Fruit fly (Drosophila melanogaster): ENCODE results near the gene CG4593.
A peak's percentile ranks its signal among the peaks of the same experiment; 100 is the strongest.

CG4593 gene

DNA sequence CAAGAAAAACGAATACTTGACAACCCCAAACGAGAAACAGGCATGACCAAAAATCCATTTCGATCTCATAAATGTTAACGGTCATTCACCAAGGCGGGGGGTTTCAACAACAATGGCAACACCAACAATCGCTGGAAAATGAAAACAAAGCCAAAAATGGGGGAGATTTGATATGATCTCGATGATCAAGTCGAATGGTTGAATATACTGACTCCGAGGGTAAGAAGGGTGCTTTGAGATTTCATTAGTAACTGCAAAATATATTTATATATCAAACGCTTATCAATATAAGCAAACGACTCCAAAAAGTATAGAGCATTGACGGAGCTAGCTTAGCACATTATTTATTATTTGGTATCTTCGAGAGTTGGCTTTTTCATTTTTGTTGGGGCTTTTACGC lies 23.6 kb upstream of the CG4593 start (continued):
- no peak for TF ChIP-seq Ets96B (tag; optimal IDR thresholded peaks at IDR 0.05)

DNA sequence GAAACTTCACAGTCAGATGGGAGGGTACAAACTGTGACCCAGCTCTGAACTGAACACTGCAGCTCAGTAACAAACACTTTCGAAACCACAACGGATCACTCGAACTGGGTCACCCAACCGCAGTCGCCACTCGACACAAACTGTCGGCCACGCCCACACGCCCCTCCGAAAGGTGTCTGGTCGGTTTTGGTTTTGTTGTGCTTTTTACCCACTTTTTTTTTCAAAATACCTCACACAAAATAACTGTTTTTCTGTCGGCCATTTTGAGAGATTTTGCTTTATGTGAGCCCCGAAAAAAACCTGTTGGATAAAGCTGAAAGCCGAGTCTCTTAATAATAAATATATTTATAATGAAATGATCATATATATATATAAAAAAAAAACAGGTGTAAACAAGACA lies 22.4 kb upstream of the CG4593 start, which contains the start of gene ogre:
ogre (minus strand) TSS at position 33 of the 400 bp plus-strand sequence.
- no peak for TF ChIP-seq CG32006 (GFP tag; optimal IDR thresholded peaks at IDR 0.05)
- peak; percentile 58; the same call in 1 of the 3 replicates for TF ChIP-seq eg (GFP tag; IDR thresholded peaks at IDR 0.05)
- TF ChIP-seq CG6163 (GFP tag; IDR thresholded peaks at IDR 0.05) = peak; percentile 31; the same call in 1 of the 3 replicates
- TF ChIP-seq CG6808 (GFP tag; optimal IDR thresholded peaks at IDR 0.05) = no peak
- TF ChIP-seq CG6276 (GFP tag; optimal IDR thresholded peaks at IDR 0.05) = peak; percentile 41
- TF ChIP-seq CG15336 (GFP tag; IDR thresholded peaks at IDR 0.05) = 0 out of 2 replicates have a peak, but pooled peaks have one; percentile 17
- TF ChIP-seq Sox15 (GFP tag; optimal IDR thresholded peaks at IDR 0.05) = no peak
- TF ChIP-seq Sox14 (GFP tag; optimal IDR thresholded peaks at IDR 0.05) = no peak
- no peak for TF ChIP-seq Sox102F (GFP tag; optimal IDR thresholded peaks at IDR 0.05)
- peak; percentile 40 for TF ChIP-seq svp (GFP tag)
- peak; percentile 50 for TF ChIP-seq Blimp-1 (GFP tag; optimal IDR thresholded peaks at IDR 0.05)
- TF ChIP-seq CG8119 (GFP tag; IDR thresholded peaks at IDR 0.05) = peak; percentile 32; the same call in 1 of the 3 replicates
- no peak for TF ChIP-seq CG8632 (GFP tag; optimal IDR thresholded peaks at IDR 0.05)

DNA sequence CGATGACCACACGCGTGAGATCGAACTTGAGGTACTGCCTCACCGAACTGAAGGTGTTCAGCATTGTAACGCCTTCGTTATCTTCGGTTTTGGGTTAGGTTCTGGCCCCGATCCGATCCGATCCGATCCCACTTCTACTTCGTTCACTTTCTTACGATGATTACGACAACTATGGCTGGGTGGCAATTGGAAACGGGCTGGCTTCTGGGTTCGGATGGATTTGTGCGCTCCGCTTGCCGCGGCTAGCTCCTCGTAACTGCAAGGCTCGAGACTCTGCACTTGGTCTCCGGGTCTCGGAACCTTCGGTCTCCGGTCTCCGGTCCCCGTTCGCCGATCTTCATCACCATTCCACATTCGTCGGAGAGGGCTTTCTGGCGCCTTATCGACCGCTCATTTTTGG lies 20.3 kb upstream of the CG4593 start, which contains the start of gene Inx7:
Inx7 (minus strand) TSS at position 263 of the 400 bp plus-strand sequence.
- TF ChIP-seq CG10631 (GFP tag; optimal IDR thresholded peaks at IDR 0.05) = no peak
- TF ChIP-seq CG16779 (tag; optimal IDR thresholded peaks at IDR 0.05) = no peak
- TF ChIP-seq vri (GFP tag; optimal IDR thresholded peaks at IDR 0.05) = no peak
- TF ChIP-seq CG8319 (GFP tag; optimal IDR thresholded peaks at IDR 0.05) = no peak
- TF ChIP-seq CG7368 (GFP tag; optimal IDR thresholded peaks at IDR 0.05) = no peak
- TF ChIP-seq OdsH (GFP tag; optimal IDR thresholded peaks at IDR 0.05) = no peak
- TF ChIP-seq CG6854 (GFP tag; optimal IDR thresholded peaks at IDR 0.05) = no peak
- no peak for TF ChIP-seq fd85E (GFP tag; optimal IDR thresholded peaks at IDR 0.05)

DNA sequence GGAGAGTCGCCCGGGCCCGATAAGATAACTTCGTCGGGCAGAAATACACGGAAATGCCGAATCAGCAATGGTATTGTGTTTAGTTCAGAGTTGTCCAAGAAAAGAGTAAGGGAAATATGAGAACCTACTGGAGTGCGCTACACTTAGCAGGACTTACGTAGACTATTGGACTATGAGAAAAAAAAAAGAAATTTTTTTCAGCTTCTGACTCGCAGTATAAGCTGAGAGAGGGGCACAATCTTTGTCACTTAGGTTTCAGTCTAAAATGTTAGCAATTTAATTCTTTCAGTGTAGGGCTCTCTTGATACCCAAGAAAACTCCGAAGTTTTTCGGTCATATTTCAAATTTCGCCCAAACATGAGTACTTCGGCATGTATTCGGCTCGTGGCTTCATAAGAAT lies 19.9 kb upstream of the CG4593 start:
- TF ChIP-seq Hr39 (GFP tag; optimal IDR thresholded peaks at IDR 0.05) (peak; percentile 88), CG8632 (GFP tag; optimal IDR thresholded peaks at IDR 0.05) (peak; percentile 32), Eip93F (GFP tag; optimal IDR thresholded peaks at IDR 0.05) (peak; percentile 34), Gug (GFP tag; IDR thresholded peaks at IDR 0.05) (no peak; the same call in 1 of the 2 replicates), Eip78C (GFP tag) (peak; percentile 77), acj6 (GFP tag; optimal IDR thresholded peaks at IDR 0.05) (peak; percentile 48), topi (GFP tag; optimal IDR thresholded peaks at IDR 0.05) (peak; percentile 86), salr (GFP tag; optimal IDR thresholded peaks at IDR 0.05) (no peak), lz (GFP tag; optimal IDR thresholded peaks at IDR 0.05) (peak; percentile 78), Smox (GFP tag; optimal IDR thresholded peaks at IDR 0.05) (peak; percentile 83), CG8319 (GFP tag; optimal IDR thresholded peaks at IDR 0.05) (peak; percentile 39), CG10631 (GFP tag; optimal IDR thresholded peaks at IDR 0.05) (peak; percentile 39), svp (GFP tag) (peak; percentile 88), vri (GFP tag; optimal IDR thresholded peaks at IDR 0.05) (peak; percentile 76), CG3032 (tag; optimal IDR thresholded peaks at IDR 0.05) (no peak), Sox102F (GFP tag; optimal IDR thresholded peaks at IDR 0.05) (peak; percentile 73), CG11294 (GFP tag; IDR thresholded peaks at IDR 0.05) (no peak), CG32006 (GFP tag; optimal IDR thresholded peaks at IDR 0.05) (peak; percentile 27), CG9139 (GFP tag; optimal IDR thresholded peaks at IDR 0.05) (no peak), cyc (GFP tag; optimal IDR thresholded peaks at IDR 0.05) (peak; percentile 86), fkh (GFP tag; optimal IDR thresholded peaks at IDR 0.05) (no peak), Met (GFP tag; optimal IDR thresholded peaks at IDR 0.05) (peak; percentile 84), CG7368 (GFP tag; optimal IDR thresholded peaks at IDR 0.05) (no peak), net (GFP tag; optimal IDR thresholded peaks at IDR 0.05) (peak; percentile 25), achi (GFP tag; optimal IDR thresholded peaks at IDR 0.05) (peak; percentile 47), CG31627 (GFP tag; optimal IDR thresholded peaks at IDR 0.05) (peak; percentile 89), spab (GFP tag; optimal IDR thresholded peaks at IDR 0.05) (no peak), esn (GFP tag; optimal IDR thresholded peaks at IDR 0.05) (peak; percentile 86), Eip75B (GFP tag; optimal IDR thresholded peaks at IDR 0.05) (peak; percentile 14), dsx (GFP tag; optimal IDR thresholded peaks at IDR 0.05; ENCODE audit: poor library complexity, severe bottlenecking) (no peak), CG1621 (tag; optimal IDR thresholded peaks at IDR 0.05) (no peak), CG6792 (GFP tag; optimal IDR thresholded peaks at IDR 0.05) (peak; percentile 63)

Data from whole organism, prepupa.